Worm (Caenorhabditis elegans) whole organism, young adult: ENCODE measurements around the gene srx-42.

Source experiments
- F22D6.2 ChIP-seq: sonication (generic microtip); optimal IDR thresholded peaks from 2 replicates; lab custom pipeline; 2016; ENCODE audit warnings: mild to moderate bottlenecking, missing genetic modification characterization, missing compliant biosample characterization
- F33H1.4 ChIP-seq: fragments of 200-800 bp; sonication (Bioruptor generic); IDR thresholded peaks from 2 replicates; pipeline ENCODE4 v1.3.6; 2022; ENCODE audit warnings: missing genetic modification reagents, missing genetic modification characterization, missing compliant biosample characterization
- F39B2.1 ChIP-seq: fragments of 200-800 bp; sonication (Bioruptor generic); IDR thresholded peaks from 2 replicates; pipeline ENCODE4 v1.3.6; 2022; ENCODE audit warnings: missing genetic modification reagents, missing genetic modification characterization, missing compliant biosample characterization
- T07F8.4 ChIP-seq: sonication (generic microtip); optimal IDR thresholded peaks from 2 replicates; lab custom pipeline; 2016; ENCODE audit warnings: mild to moderate bottlenecking, missing genetic modification characterization, moderate library complexity, missing compliant biosample characterization
- Y53F4B.3 ChIP-seq: fragments of 200-800 bp; sonication (Bioruptor generic); IDR thresholded peaks from 2 replicates; pipeline ENCODE4 v1.3.6; 2022; ENCODE audit warnings: missing genetic modification reagents, missing genetic modification characterization, missing compliant biosample characterization
- Y79H2A.3 ChIP-seq: fragments of 200-800 bp; sonication (Bioruptor generic); conservative IDR thresholded peaks from 2 replicates; pipeline ENCODE4 v1.3.6; 2022; ENCODE audit warnings: missing genetic modification reagents, missing genetic modification characterization, missing compliant biosample characterization
- aptf-3 ChIP-seq: fragments of 200-800 bp; sonication (Bioruptor generic); IDR thresholded peaks from 2 replicates; pipeline ENCODE4 v1.3.6; 2022; ENCODE audit warnings: missing genetic modification characterization, missing compliant biosample characterization
- atf-7 ChIP-seq: sonication (generic microtip); optimal IDR thresholded peaks from 2 replicates; lab custom pipeline; 2017; ENCODE audit warnings: mild to moderate bottlenecking, missing genetic modification characterization, missing compliant biosample characterization
- attf-5 ChIP-seq: fragments of 200-800 bp; sonication (Bioruptor generic); optimal IDR thresholded peaks from 2 replicates; lab custom pipeline; 2018; ENCODE audit warnings: mild to moderate bottlenecking, missing genetic modification characterization, missing compliant biosample characterization
- bed-1 ChIP-seq: fragments of 200-800 bp; sonication (Bioruptor generic); IDR thresholded peaks from 2 replicates; pipeline ENCODE4 v1.3.6; 2022; ENCODE audit warnings: missing genetic modification reagents, missing genetic modification characterization, missing compliant biosample characterization
- ccch-3 ChIP-seq: fragments of 200-800 bp; sonication (Bioruptor generic); optimal IDR thresholded peaks from 2 replicates; lab custom pipeline; 2018; ENCODE audit warnings: mild to moderate bottlenecking, missing genetic modification characterization, missing compliant biosample characterization
- cebp-2 ChIP-seq: fragments of 200-800 bp; sonication (Bioruptor generic); IDR thresholded peaks from 2 replicates; pipeline ENCODE4 v1.3.6; 2022; ENCODE audit warnings: missing genetic modification characterization, missing compliant biosample characterization
- ceh-40 ChIP-seq: fragments of 200-800 bp; sonication (Bioruptor generic); IDR thresholded peaks from 2 replicates; pipeline ENCODE4 v1.3.6; 2022; ENCODE audit warnings: missing genetic modification characterization, missing compliant biosample characterization
- dpff-1 ChIP-seq: sonication (generic microtip); optimal IDR thresholded peaks from 2 replicates; lab custom pipeline; 2017; ENCODE audit warnings: mild to moderate bottlenecking, missing genetic modification characterization, missing compliant biosample characterization
- dpl-1 ChIP-seq: fragments of 150-350 bp; optimal IDR thresholded peaks from 2 replicates; lab custom pipeline; 2014; ENCODE audit warnings: missing biosample characterization, missing genetic modification reagents, missing genetic modification characterization
- egl-18 ChIP-seq: fragments of 200-800 bp; sonication (Bioruptor generic); IDR thresholded peaks from 2 replicates; pipeline ENCODE4 v1.3.6; 2022; ENCODE audit warnings: missing genetic modification reagents, missing genetic modification characterization, missing compliant biosample characterization
- egl-44 ChIP-seq: fragments of 200-800 bp; sonication (Bioruptor generic); IDR thresholded peaks from 2 replicates; pipeline ENCODE4 v1.3.6; 2022; ENCODE audit warnings: missing genetic modification reagents, missing genetic modification characterization, missing compliant biosample characterization
- ekl-4 ChIP-seq: fragments of 200-800 bp; sonication (Bioruptor generic); IDR thresholded peaks from 2 replicates; pipeline ENCODE4 v1.3.6; 2022; ENCODE audit warnings: missing genetic modification reagents, missing genetic modification characterization, missing compliant biosample characterization
- him-1 ChIP-seq: sonication (generic microtip); optimal IDR thresholded peaks from 2 replicates; lab custom pipeline; 2016; ENCODE audit warnings: missing genotype, missing genetic modification reagents, missing genetic modification characterization, missing compliant biosample characterization
- hlh-12 ChIP-seq: sonication (generic microtip); optimal IDR thresholded peaks from 2 replicates; lab custom pipeline; 2016; ENCODE audit warnings: missing genetic modification characterization, missing compliant biosample characterization
- lin-26 ChIP-seq: fragments of 200-800 bp; sonication (Bioruptor generic); IDR thresholded peaks from 2 replicates; pipeline ENCODE4 v1.3.6; 2022; ENCODE audit warnings: missing genetic modification reagents, missing genetic modification characterization, missing compliant biosample characterization
- lin-54 ChIP-seq: fragments of 200-800 bp; sonication (Bioruptor generic); optimal IDR thresholded peaks from 2 replicates; lab custom pipeline; 2018; ENCODE audit warnings: mild to moderate bottlenecking, missing genetic modification characterization, missing compliant biosample characterization
- lsy-27 ChIP-seq: sonication (generic microtip); optimal IDR thresholded peaks from 2 replicates; lab custom pipeline; 2017; ENCODE audit warnings: missing genetic modification characterization, mild to moderate bottlenecking, missing compliant biosample characterization, antibody characterized with exemption, missing genotype, borderline replicate concordance; ENCODE audit not compliant: insufficient read depth
- madf-8 ChIP-seq: fragments of 200-800 bp; sonication (Bioruptor generic); conservative IDR thresholded peaks from 2 replicates; pipeline ENCODE4 v1.3.6; 2022; ENCODE audit warnings: missing genetic modification reagents, missing genetic modification characterization, missing compliant biosample characterization
- mel-28 ChIP-seq: sonication (generic microtip); optimal IDR thresholded peaks from 2 replicates; lab custom pipeline; 2016; ENCODE audit warnings: borderline replicate concordance, mild to moderate bottlenecking, missing genetic modification characterization, missing compliant biosample characterization
- nhr-179 ChIP-seq: sonication (generic microtip); optimal IDR thresholded peaks from 2 replicates; lab custom pipeline; 2016; ENCODE audit warnings: mild to moderate bottlenecking, missing genetic modification characterization, missing compliant biosample characterization
- nhr-90 ChIP-seq: sonication (generic microtip); optimal IDR thresholded peaks from 2 replicates; lab custom pipeline; 2016; ENCODE audit warnings: missing genotype, mild to moderate bottlenecking, missing genetic modification characterization, missing compliant biosample characterization
- pbrm-1 ChIP-seq: fragments of 200-800 bp; sonication (Bioruptor generic); IDR thresholded peaks from 2 replicates; pipeline ENCODE4 v1.3.6; 2022; ENCODE audit warnings: missing genetic modification reagents, missing genetic modification characterization, missing compliant biosample characterization
- repo-1 ChIP-seq: sonication (generic microtip); optimal IDR thresholded peaks from 2 replicates; lab custom pipeline; 2017; ENCODE audit warnings: mild to moderate bottlenecking, missing genetic modification characterization, missing compliant biosample characterization
- sea-2 ChIP-seq: fragments of 200-800 bp; sonication (Bioruptor generic); IDR thresholded peaks from 2 replicates; pipeline ENCODE4 v1.3.6; 2022; ENCODE audit warnings: missing genetic modification characterization, missing compliant biosample characterization
- snpc-1.3 ChIP-seq: sonication (generic microtip); optimal IDR thresholded peaks from 2 replicates; lab custom pipeline; 2017; ENCODE audit warnings: missing genetic modification characterization, mild to moderate bottlenecking, missing compliant biosample characterization, antibody characterized with exemption, moderate library complexity, missing genotype, missing genetic modification reagents; ENCODE audit not compliant: insufficient read depth
- snpc-4 ChIP-seq, 5 experiments: fragments of 150-350 bp in 1 of 5; sonication (generic microtip) in 4 of 5; optimal IDR thresholded peaks; 2 replicates each; lab custom pipeline; 2014 to 2018; ENCODE audit warnings: missing genetic modification characterization in 5 of 5, missing biosample characterization in 3 of 5, antibody characterized with exemption in 2 of 5, mild to moderate bottlenecking in 2 of 5, missing compliant biosample characterization in 2 of 5, missing genotype in 2 of 5, moderate library complexity in 2 of 5, missing genetic modification reagents in 1 of 5
- somi-1 ChIP-seq: fragments of 200-800 bp; sonication (Bioruptor generic); optimal IDR thresholded peaks from 2 replicates; lab custom pipeline; 2018; ENCODE audit warnings: mild to moderate bottlenecking, missing genetic modification characterization, missing compliant biosample characterization
- unc-62 ChIP-seq: fragments of 150-350 bp; optimal IDR thresholded peaks from 2 replicates; lab custom pipeline; 2014; ENCODE audit warnings: missing biosample characterization, missing genetic modification reagents, missing genetic modification characterization
- zfh-2 ChIP-seq: fragments of 200-800 bp; sonication (Bioruptor generic); conservative IDR thresholded peaks from 2 replicates; pipeline ENCODE4 v1.3.6; 2022; ENCODE audit warnings: missing genetic modification reagents, missing genetic modification characterization, missing compliant biosample characterization
- ztf-22 ChIP-seq: fragments of 200-800 bp; sonication (Bioruptor generic); optimal IDR thresholded peaks from 2 replicates; lab custom pipeline; 2018; ENCODE audit warnings: mild to moderate bottlenecking, missing genetic modification characterization, moderate library complexity, missing compliant biosample characterization

Gene srx-42

DNA sequence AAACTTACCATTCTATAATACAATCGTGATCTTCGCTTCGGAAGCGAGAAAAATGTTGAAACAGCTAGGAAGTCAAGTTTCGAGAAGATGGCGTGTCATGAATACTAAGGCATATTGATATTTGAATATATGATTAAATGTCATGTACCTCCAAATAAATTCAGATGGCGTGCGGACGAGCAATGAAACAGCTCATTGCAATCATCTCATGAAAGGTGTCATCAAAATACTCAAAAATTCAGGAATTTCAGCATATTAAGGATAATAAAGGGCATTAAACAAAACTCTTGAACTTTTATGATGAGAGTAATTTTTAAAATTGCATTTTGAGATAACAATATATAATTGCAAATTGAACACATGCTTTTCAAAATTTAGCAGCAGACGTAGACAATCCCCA, 5.4 kb upstream of the srx-42 start, which contains the start of gene gcy-32:
Gene gcy-32, minus strand, starts transcription at position 101 of the 400 bp plus-strand sequence.
- TF ChIP-seq mel-28 (tag; lab: Kevin White, UChicago), result no peak
- TF ChIP-seq F22D6.2 (tag; lab: Kevin White, UChicago), result no peak
- TF ChIP-seq ccch-3 (GFP tag; lab: Kevin White, UChicago), result no peak
- TF ChIP-seq pbrm-1, result no peak
- no peak for TF ChIP-seq unc-62 (GFP tag; lab: Kevin White, UChicago)
- no peak for TF ChIP-seq bed-1 (GFP tag; lab: Robert Waterston, UW)
- TF ChIP-seq lin-54 (GFP tag; lab: Kevin White, UChicago), result no peak

DNA sequence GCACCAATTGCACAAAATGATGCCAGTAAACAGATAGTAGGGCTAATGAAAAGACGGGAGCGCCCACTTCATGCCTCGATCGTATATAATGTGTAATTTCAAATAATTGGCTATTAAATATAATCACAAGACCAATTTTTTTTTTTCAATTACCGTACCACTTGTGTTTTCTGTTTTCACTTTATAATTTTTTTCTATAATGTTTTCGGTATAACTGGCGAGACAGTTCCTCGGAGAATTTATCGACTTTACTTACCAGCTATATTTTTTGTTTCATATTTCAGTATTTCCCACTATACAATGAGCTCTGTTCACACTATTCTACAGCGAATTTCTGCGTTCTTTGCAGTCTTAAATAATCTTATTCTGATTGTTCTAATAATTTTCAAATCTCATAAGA, 4.6 kb upstream of the srx-42 start, which contains the start of gene str-252:
Gene str-252, plus strand, starts transcription at position 301 of the 400 bp plus-strand sequence.
- TF ChIP-seq dpff-1 (tag; lab: Kevin White, UChicago), result no peak
- TF ChIP-seq nhr-90 (tag; lab: Kevin White, UChicago), result no peak
- TF ChIP-seq, all 124 proteins: peak for 0

DNA sequence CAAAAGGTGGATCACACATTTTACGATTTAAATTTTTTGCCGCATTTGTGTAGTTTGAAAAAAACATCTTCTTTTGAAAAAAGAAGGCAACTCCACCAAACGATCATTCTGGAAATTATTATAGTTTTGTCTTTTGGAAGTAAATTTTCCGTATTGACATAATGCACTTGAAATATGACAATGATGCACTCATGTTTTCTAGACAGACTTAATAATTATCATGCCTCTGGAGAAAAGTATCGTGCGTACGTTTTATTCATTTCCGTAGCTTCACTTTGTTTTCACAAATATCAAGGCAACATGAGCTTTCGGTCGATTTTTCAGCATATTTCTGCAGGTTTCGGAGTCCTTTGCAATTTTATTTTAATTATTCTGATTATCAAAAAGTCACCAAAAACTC, 2.5 kb upstream of the srx-42 start, which contains the start of gene str-250:
Gene str-250, plus strand, starts transcription at position 301 of the 400 bp plus-strand sequence.
- TF ChIP-seq T07F8.4 (tag; lab: Kevin White, UChicago), result no peak
- TF ChIP-seq ztf-22, result no peak
- no peak for TF ChIP-seq him-1 (tag; lab: Kevin White, UChicago)
- TF ChIP-seq lin-26 (GFP tag; lab: Robert Waterston, UW), result no peak

DNA sequence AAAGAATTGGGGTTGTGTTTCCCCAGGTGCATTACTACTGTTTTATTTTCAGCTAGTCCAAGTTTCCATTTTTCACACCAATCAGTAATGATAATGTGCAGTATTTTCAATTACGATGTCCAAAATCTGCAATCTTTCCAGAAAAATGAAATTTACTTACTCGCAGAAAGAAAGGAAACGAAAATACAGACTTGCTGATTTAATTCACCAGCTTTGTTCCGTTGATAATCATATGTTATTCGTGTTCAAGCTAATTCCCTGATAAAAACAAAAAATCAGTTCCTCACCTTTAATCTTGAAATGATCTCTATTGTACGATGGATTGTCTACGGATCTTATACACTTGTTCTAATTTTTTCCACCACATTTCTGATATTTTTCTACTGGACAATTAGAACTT, 3.0 kb downstream of the srx-42 start, which contains the start of gene srxa-11:
Gene srxa-11, plus strand, starts transcription at position 301 of the 400 bp plus-strand sequence.
- no peak for TF ChIP-seq zfh-2 (GFP tag; lab: Robert Waterston, UW)
- TF ChIP-seq dpl-1, result no peak
- TF ChIP-seq Y79H2A.3 (GFP tag; lab: Robert Waterston, UW), result no peak
- TF ChIP-seq F33H1.4 (GFP tag; lab: Robert Waterston, UW), result no peak
- TF ChIP-seq snpc-1.3, result no peak
- TF ChIP-seq mel-28 (tag; lab: Kevin White, UChicago), result no peak
- TF ChIP-seq sea-2, result no peak
- TF ChIP-seq F39B2.1 (GFP tag; lab: Robert Waterston, UW), result no peak

DNA sequence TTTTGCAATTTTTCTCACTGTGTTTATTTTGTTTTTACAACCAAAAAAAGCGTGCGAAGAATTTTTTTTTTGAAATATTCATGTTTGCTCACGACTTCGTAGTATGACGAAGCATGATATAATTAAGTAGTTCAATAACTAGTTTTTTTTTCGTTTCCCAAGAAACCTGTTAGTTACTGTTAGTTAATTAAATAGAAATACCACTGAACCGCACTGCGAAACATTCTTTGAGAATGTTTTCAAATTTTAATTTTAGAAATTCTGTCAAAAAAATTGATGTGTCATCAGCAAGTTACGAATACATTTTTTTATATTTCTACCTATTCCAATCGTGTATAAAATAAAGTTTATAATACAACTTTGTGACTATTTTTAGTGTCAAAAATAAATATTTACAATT, 5.6 kb downstream of the srx-42 start, which contains the start of gene srxa-12:
Gene srxa-12, plus strand, starts transcription at position 301 of the 400 bp plus-strand sequence.
- no peak for TF ChIP-seq egl-18 (GFP tag; lab: Robert Waterston, UW)
- TF ChIP-seq nhr-179 (tag; lab: Kevin White, UChicago), result no peak
- TF ChIP-seq aptf-3 (GFP tag; lab: Robert Waterston, UW), result no peak
- TF ChIP-seq madf-8 (GFP tag; lab: Robert Waterston, UW), result no peak
- no peak for TF ChIP-seq ekl-4 (GFP tag; lab: Robert Waterston, UW)
- no peak for TF ChIP-seq Y53F4B.3 (GFP tag; lab: Robert Waterston, UW)
- TF ChIP-seq attf-5 (GFP tag; lab: Kevin White, UChicago), result no peak
- no peak for TF ChIP-seq ceh-40
- TF ChIP-seq T07F8.4 (tag; lab: Kevin White, UChicago), result no peak
- no peak for TF ChIP-seq repo-1 (tag; lab: Kevin White, UChicago)
- no peak for TF ChIP-seq lsy-27
- TF ChIP-seq cebp-2 (GFP tag; lab: Robert Waterston, UW), result no peak
- no peak for TF ChIP-seq snpc-4 (GFP tag; optimal IDR thresholded peaks at IDR 0.05; lab: Kevin White, UChicago)
- TF ChIP-seq snpc-4 (tag; optimal IDR thresholded peaks at IDR 0.05; lab: Kevin White, UChicago), result no peak
- no peak for TF ChIP-seq hlh-12 (tag; lab: Kevin White, UChicago)
- TF ChIP-seq egl-44 (GFP tag; lab: Robert Waterston, UW), result no peak
- TF ChIP-seq somi-1 (GFP tag; lab: Kevin White, UChicago), result no peak
- no peak for TF ChIP-seq atf-7 (tag; lab: Kevin White, UChicago)
- TF ChIP-seq, all 124 proteins: peak for 0
